Worm (Caenorhabditis elegans) whole organism, L2 larva: ENCODE results near the gene srx-22.

Source experiments
- C34F6.9 ChIP-seq: fragments of 150-350 bp; optimal IDR thresholded peaks from 2 replicates; lab custom pipeline; 2014; ENCODE audit warnings: missing biosample characterization, missing genetic modification characterization
- F13H6.1 ChIP-seq: sonication (generic microtip); optimal IDR thresholded peaks from 2 replicates; lab custom pipeline; 2016; ENCODE audit warnings: missing genetic modification characterization, missing compliant biosample characterization
- R02D3.7 ChIP-seq: fragments of 150-350 bp; optimal IDR thresholded peaks from 2 replicates; lab custom pipeline; 2014; ENCODE audit warnings: missing biosample characterization, missing genetic modification characterization
- ZK546.5 ChIP-seq: sonication (generic microtip); optimal IDR thresholded peaks from 2 replicates; lab custom pipeline; 2017; ENCODE audit warnings: missing biosample characterization, missing genetic modification characterization
- aly-2 ChIP-seq: fragments of 150-350 bp; optimal IDR thresholded peaks from 2 replicates; lab custom pipeline; 2014; ENCODE audit warnings: missing biosample characterization, missing genetic modification characterization
- ama-1 ChIP-seq: fragments of 150-350 bp; optimal IDR thresholded peaks from 2 replicates; lab custom pipeline; 2018; ENCODE audit warnings: inconsistent platforms
- blmp-1 ChIP-seq: sonication (generic microtip); optimal IDR thresholded peaks from 2 replicates; lab custom pipeline; 2017; ENCODE audit warnings: missing genetic modification characterization, mild to moderate bottlenecking, missing compliant biosample characterization, antibody characterized with exemption, moderate library complexity; ENCODE audit not compliant: insufficient read depth
- ceh-16 ChIP-seq: fragments of 150-350 bp; optimal IDR thresholded peaks from 2 replicates; lab custom pipeline; 2014; ENCODE audit warnings: missing biosample characterization, missing genetic modification characterization
- crh-2 ChIP-seq: sonication (generic microtip); optimal IDR thresholded peaks from 2 replicates; lab custom pipeline; 2017; ENCODE audit warnings: missing biosample characterization, missing genetic modification characterization
- egl-27 ChIP-seq: sonication (generic microtip); optimal IDR thresholded peaks from 3 replicates; lab custom pipeline; 2017; ENCODE audit warnings: missing biosample characterization, missing genetic modification reagents, missing genetic modification characterization
- elt-1 ChIP-seq: fragments of 150-350 bp; optimal IDR thresholded peaks from 2 replicates; lab custom pipeline; 2014; ENCODE audit warnings: missing biosample characterization, missing genetic modification characterization
- elt-3 ChIP-seq: sonication (generic microtip); optimal IDR thresholded peaks from 2 replicates; lab custom pipeline; 2017; ENCODE audit warnings: missing biosample characterization, missing genetic modification characterization
- fos-1 ChIP-seq: fragments of 150-350 bp; optimal IDR thresholded peaks from 2 replicates; lab custom pipeline; 2014; ENCODE audit warnings: missing biosample characterization, missing genetic modification characterization
- gmeb-1 ChIP-seq: fragments of 150-350 bp; optimal IDR thresholded peaks from 2 replicates; lab custom pipeline; 2014; ENCODE audit warnings: missing biosample characterization, missing genetic modification characterization
- lin-11 ChIP-seq: fragments of 150-350 bp; sonication (generic microtip); optimal IDR thresholded peaks from 2 replicates; lab custom pipeline; 2014; ENCODE audit warnings: missing biosample characterization, missing genetic modification characterization, inconsistent platforms, mixed read lengths
- lin-13 ChIP-seq: fragments of 150-350 bp; optimal IDR thresholded peaks from 2 replicates; lab custom pipeline; 2014; ENCODE audit warnings: missing biosample characterization, missing genetic modification reagents, missing genetic modification characterization
- lin-39 ChIP-seq: fragments of 150-350 bp; optimal IDR thresholded peaks from 2 replicates; lab custom pipeline; 2014; ENCODE audit warnings: missing biosample characterization, missing genetic modification reagents, missing genetic modification characterization
- lsy-2 ChIP-seq, 2 experiments: fragments of 150-350 bp in 1 of 2; sonication (generic microtip) in 1 of 2; optimal IDR thresholded peaks; 2 replicates each; lab custom pipeline; 2014 to 2017; ENCODE audit warnings: missing biosample characterization in 2 of 2, missing genetic modification characterization in 2 of 2
- mab-5 ChIP-seq: fragments of 150-350 bp; optimal IDR thresholded peaks from 2 replicates; lab custom pipeline; 2014; ENCODE audit warnings: missing biosample characterization, missing genetic modification characterization
- mbf-1 ChIP-seq: sonication (generic microtip); optimal IDR thresholded peaks from 2 replicates; lab custom pipeline; 2017; ENCODE audit warnings: missing biosample characterization, missing genetic modification characterization
- mdl-1 ChIP-seq, 2 experiments: fragments of 150-350 bp in 1 of 2; sonication (generic microtip) in 1 of 2; optimal IDR thresholded peaks; 2 replicates each; lab custom pipeline; 2017; ENCODE audit warnings: missing biosample characterization in 2 of 2, missing genetic modification characterization in 2 of 2
- nhr-10 ChIP-seq: sonication (generic microtip); optimal IDR thresholded peaks from 2 replicates; lab custom pipeline; 2017; ENCODE audit warnings: missing biosample characterization, missing genetic modification characterization
- nhr-11 ChIP-seq: fragments of 150-350 bp; optimal IDR thresholded peaks from 2 replicates; lab custom pipeline; 2014; ENCODE audit warnings: missing biosample characterization, missing genetic modification characterization
- nhr-129 ChIP-seq: fragments of 150-350 bp; optimal IDR thresholded peaks from 2 replicates; lab custom pipeline; 2014; ENCODE audit warnings: missing biosample characterization, missing genetic modification characterization
- nhr-21 ChIP-seq: fragments of 150-350 bp; optimal IDR thresholded peaks from 2 replicates; lab custom pipeline; 2014; ENCODE audit warnings: missing biosample characterization, missing genetic modification characterization
- nhr-23 ChIP-seq: fragments of 150-350 bp; optimal IDR thresholded peaks from 2 replicates; lab custom pipeline; 2014; ENCODE audit warnings: missing biosample characterization, missing genetic modification reagents, missing genetic modification characterization
- nhr-237 ChIP-seq: fragments of 150-350 bp; optimal IDR thresholded peaks from 2 replicates; lab custom pipeline; 2014; ENCODE audit warnings: missing biosample characterization, missing genetic modification characterization
- nhr-25 ChIP-seq: fragments of 150-350 bp; sonication (generic microtip); optimal IDR thresholded peaks from 3 replicates; lab custom pipeline; 2014; ENCODE audit warnings: missing biosample characterization, missing genetic modification characterization
- nhr-6 ChIP-seq: fragments of 150-350 bp; optimal IDR thresholded peaks from 2 replicates; lab custom pipeline; 2014; ENCODE audit warnings: missing biosample characterization, missing genetic modification characterization
- nhr-77 ChIP-seq: fragments of 150-350 bp; optimal IDR thresholded peaks from 2 replicates; lab custom pipeline; 2014; ENCODE audit warnings: missing biosample characterization, missing genetic modification characterization
- peb-1 ChIP-seq: fragments of 150-350 bp; optimal IDR thresholded peaks from 2 replicates; lab custom pipeline; 2014; ENCODE audit warnings: missing biosample characterization, missing genetic modification characterization
- sem-4 ChIP-seq: fragments of 150-350 bp; optimal IDR thresholded peaks from 2 replicates; lab custom pipeline; 2014; ENCODE audit warnings: missing biosample characterization, missing genetic modification reagents, missing genetic modification characterization
- skn-1 ChIP-seq: sonication (generic microtip); optimal IDR thresholded peaks from 2 replicates; lab custom pipeline; 2017; ENCODE audit warnings: missing biosample characterization, missing genetic modification characterization
- sma-9 ChIP-seq, 2 experiments: fragments of 150-350 bp in 1 of 2; sonication (generic microtip) in 1 of 2; optimal IDR thresholded peaks; 2 replicates each; lab custom pipeline; 2014 to 2016; ENCODE audit warnings: missing genetic modification characterization in 2 of 2, mild to moderate bottlenecking in 1 of 2, missing biosample characterization in 1 of 2, missing compliant biosample characterization in 1 of 2, missing genetic modification reagents in 1 of 2, moderate library complexity in 1 of 2
- unc-39 ChIP-seq: fragments of 150-350 bp; optimal IDR thresholded peaks from 2 replicates; lab custom pipeline; 2014; ENCODE audit warnings: missing biosample characterization, missing genetic modification characterization
- unc-55 ChIP-seq: fragments of 150-350 bp; sonication (generic microtip); optimal IDR thresholded peaks from 3 replicates; lab custom pipeline; 2014; ENCODE audit warnings: missing biosample characterization, missing genetic modification reagents, missing genetic modification characterization
- unc-62 ChIP-seq: fragments of 150-350 bp; optimal IDR thresholded peaks from 2 replicates; lab custom pipeline; 2014; ENCODE audit warnings: missing biosample characterization, missing genetic modification reagents, missing genetic modification characterization
- zag-1 ChIP-seq: fragments of 150-350 bp; optimal IDR thresholded peaks from 2 replicates; lab custom pipeline; 2014; ENCODE audit warnings: missing biosample characterization, missing genetic modification characterization
- ztf-1 ChIP-seq: fragments of 200-800 bp; sonication (Bioruptor generic); conservative IDR thresholded peaks from 2 replicates; pipeline ENCODE4 v1.3.6; 2022; ENCODE audit warnings: missing genetic modification characterization, missing compliant biosample characterization
- ztf-11 ChIP-seq: sonication (generic microtip); optimal IDR thresholded peaks from 2 replicates; lab custom pipeline; 2017; ENCODE audit warnings: missing biosample characterization, missing genetic modification characterization
- ztf-4 ChIP-seq: fragments of 150-350 bp; optimal IDR thresholded peaks from 2 replicates; lab custom pipeline; 2014; ENCODE audit warnings: missing biosample characterization, missing genetic modification characterization

Gene srx-22

DNA sequence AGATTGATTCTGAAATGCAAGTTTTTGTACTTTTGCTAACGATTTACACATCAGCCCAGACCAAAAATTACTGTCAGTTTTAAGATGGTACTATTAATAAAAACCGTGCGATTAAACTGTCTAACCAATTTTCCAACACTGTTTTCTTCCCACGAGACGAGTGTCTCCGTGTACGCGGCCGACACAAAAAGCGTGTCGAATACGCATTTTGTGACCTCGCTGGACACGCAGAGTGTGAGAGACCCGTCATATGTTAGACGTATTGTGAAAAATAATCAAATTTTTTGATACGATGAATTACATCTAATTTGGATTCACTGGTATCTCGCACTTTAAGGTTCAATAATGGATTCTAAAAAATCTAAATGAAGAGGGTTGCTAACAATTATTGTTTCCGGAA, 44.1 kb upstream of the srx-22 start (continued):
- TF ChIP-seq peb-1 (tag; lab: Kevin White, UChicago) (no peak), ztf-11 (tag; lab: Kevin White, UChicago) (no peak), mab-5 (tag; lab: Kevin White, UChicago) (no peak), gmeb-1 (tag; lab: Kevin White, UChicago) (peak; percentile 31)

- TF ChIP-seq mab-5 (tag; lab: Kevin White, UChicago) (no peak), F13H6.1 (tag; lab: Kevin White, UChicago) (no peak), crh-2 (tag; lab: Kevin White, UChicago) (no peak), nhr-10 (tag; lab: Kevin White, UChicago) (no peak), egl-27 (tag; lab: Kevin White, UChicago) (no peak), mdl-1 (tag; optimal IDR thresholded peaks at IDR 0.05; lab: Kevin White, UChicago) (no peak), zag-1 (tag; lab: Kevin White, UChicago) (no peak), nhr-11 (tag; lab: Kevin White, UChicago) (no peak), unc-39 (no peak), nhr-23 (tag; lab: Kevin White, UChicago) (no peak), nhr-6 (tag; lab: Kevin White, UChicago) (no peak), aly-2 (tag; lab: Kevin White, UChicago) (no peak), unc-62 (no peak), blmp-1 (tag; lab: Kevin White, UChicago) (no peak), nhr-237 (tag; lab: Kevin White, UChicago) (no peak), ztf-4 (no peak), ama-1 (lab: Kevin White, UChicago) (no peak), ztf-1 (GFP tag; lab: Robert Waterston, UW) (no peak), gmeb-1 (tag; lab: Kevin White, UChicago) (no peak)
- TF ChIP-seq, all 48 proteins: peak for 0
Measured at ce11 chrV:636281-636680, 43.5 kb upstream of the srx-22 start, which contains the start of gene pals-31. pals-31 (plus strand) TSS chrV:636581.

DNA sequence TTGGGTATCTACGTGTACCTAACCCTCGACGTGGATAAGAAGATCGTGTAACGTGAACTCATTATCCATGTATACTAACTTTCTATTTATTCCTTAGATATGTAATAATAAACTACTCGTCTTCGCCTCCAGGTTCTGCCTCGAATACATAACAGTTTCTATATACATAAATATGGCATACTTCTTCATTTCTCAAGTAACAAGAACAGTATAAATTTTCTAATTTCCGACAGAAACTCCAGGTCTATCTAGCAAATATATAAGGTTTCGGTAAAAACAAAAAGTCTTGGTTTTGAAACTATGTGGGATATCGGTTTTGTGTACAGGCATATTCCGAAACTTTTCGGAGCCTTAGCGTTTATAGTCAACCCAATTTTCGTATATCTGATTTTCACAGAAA, 41.4 kb upstream of the srx-22 start, which contains the start of gene srj-37:
Gene srj-37 (plus strand): TSS at position 301 of the 400 bp plus-strand sequence.
- TF ChIP-seq nhr-25 (tag; lab: Kevin White, UChicago) (no peak), unc-55 (no peak), nhr-237 (tag; lab: Kevin White, UChicago) (no peak), lin-11 (tag; lab: Kevin White, UChicago) (no peak), R02D3.7 (tag; lab: Kevin White, UChicago) (no peak)

- TF ChIP-seq lsy-2 (tag; optimal IDR thresholded peaks at IDR 0.05; lab: Kevin White, UChicago) (no peak), sma-9 (GFP tag; optimal IDR thresholded peaks at IDR 0.05; lab: Kevin White, UChicago) (peak; percentile 12), sma-9 (tag; optimal IDR thresholded peaks at IDR 0.05; lab: Kevin White, UChicago) (no peak), ztf-1 (GFP tag; lab: Robert Waterston, UW) (no peak), mbf-1 (tag; lab: Kevin White, UChicago) (no peak), skn-1 (tag; lab: Kevin White, UChicago) (no peak), fos-1 (tag; lab: Kevin White, UChicago) (no peak), nhr-21 (no peak), lin-11 (tag; lab: Kevin White, UChicago) (no peak), lin-39 (no peak), ceh-16 (tag; lab: Kevin White, UChicago) (no peak), C34F6.9 (peak; percentile 32), crh-2 (tag; lab: Kevin White, UChicago) (no peak), nhr-129 (peak; percentile 35), nhr-6 (tag; lab: Kevin White, UChicago) (no peak)
Measured at ce11 chrV:642750-643149, 37.0 kb upstream of the srx-22 start, which contains the start of gene nhr-190. nhr-190 (minus strand) TSS chrV:642924.

DNA sequence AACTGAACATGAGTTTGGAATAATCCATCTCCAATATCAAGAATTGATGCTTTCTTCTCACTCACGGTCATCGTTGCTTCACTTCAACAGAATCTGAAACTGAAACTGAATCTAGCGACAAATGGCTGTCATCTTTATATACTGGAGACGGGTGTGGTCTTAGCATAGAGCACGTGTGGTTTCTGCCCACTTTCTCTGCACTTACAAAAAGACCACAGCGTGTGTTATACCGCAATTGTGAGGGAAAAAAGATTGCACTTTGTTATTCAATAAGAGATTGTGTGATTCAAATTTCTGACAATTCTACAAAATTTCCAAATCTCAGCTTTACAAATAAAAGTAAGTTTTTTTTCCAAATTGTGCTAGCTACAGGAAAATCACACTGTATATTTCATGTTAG, 33.6 kb upstream of the srx-22 start, which contains the start of gene F48G7.12:
Gene F48G7.12 (minus strand): TSS at position 101 of the 400 bp plus-strand sequence.
- TF ChIP-seq ZK546.5 (tag; lab: Kevin White, UChicago) (no peak), blmp-1 (tag; lab: Kevin White, UChicago) (no peak), nhr-25 (tag; lab: Kevin White, UChicago) (no peak), sem-4 (no peak), elt-3 (tag; lab: Kevin White, UChicago) (no peak), gmeb-1 (tag; lab: Kevin White, UChicago) (no peak), nhr-10 (tag; lab: Kevin White, UChicago) (no peak), nhr-77 (tag; lab: Kevin White, UChicago) (no peak), aly-2 (tag; lab: Kevin White, UChicago) (no peak), nhr-21 (no peak), unc-39 (no peak), peb-1 (tag; lab: Kevin White, UChicago) (no peak), zag-1 (tag; lab: Kevin White, UChicago) (no peak), nhr-6 (tag; lab: Kevin White, UChicago) (no peak), elt-1 (tag; lab: Kevin White, UChicago) (no peak), lin-13 (no peak), lin-39 (no peak), F13H6.1 (tag; lab: Kevin White, UChicago) (no peak), nhr-237 (tag; lab: Kevin White, UChicago) (no peak)
